Fruit fly (Drosophila melanogaster) whole organism, embryonic: ENCODE data around the gene CG33282.
A peak's percentile ranks its signal among the peaks of the same experiment; 100 is the strongest.

Source experiments
- Bgb ChIP-seq: fragments of 200-800 bp; sonication (Bioruptor generic); IDR thresholded peaks from 2 replicates; pipeline ENCODE4 v1.3.6; 2022; ENCODE audit warnings: missing biosample characterization, missing genetic modification characterization; ENCODE audit not compliant: partially characterized antibody
- CG12219 ChIP-seq: fragments of 200-800 bp; sonication (Bioruptor generic); optimal IDR thresholded peaks from 3 replicates; lab custom pipeline; 2018; ENCODE audit warnings: missing biosample characterization, mild to moderate bottlenecking, missing genetic modification characterization
- CG14667 ChIP-seq: fragments of 200-800 bp; sonication (Bioruptor generic); IDR thresholded peaks from 2 replicates; pipeline ENCODE4 v1.3.6; 2022; ENCODE audit warnings: missing biosample characterization, missing genetic modification characterization
- CG15269 ChIP-seq: fragments of 200-800 bp; sonication (Bioruptor generic); optimal IDR thresholded peaks from 2 replicates; lab custom pipeline; 2018; ENCODE audit warnings: missing biosample characterization, mild to moderate bottlenecking, missing genetic modification characterization, moderate library complexity
- CG15601 ChIP-seq: fragments of 200-800 bp; sonication (Bioruptor generic); optimal IDR thresholded peaks from 3 replicates; lab custom pipeline; 2019; ENCODE audit warnings: missing biosample characterization, mild to moderate bottlenecking, missing genetic modification characterization, moderate library complexity
- CG1603 ChIP-seq: fragments of 200-800 bp; sonication (Bioruptor generic); optimal IDR thresholded peaks from 2 replicates; lab custom pipeline; 2019; ENCODE audit warnings: missing biosample characterization, mild to moderate bottlenecking, missing genetic modification characterization, moderate library complexity
- CG16815 ChIP-seq: fragments of 200-800 bp; sonication (Bioruptor generic); optimal IDR thresholded peaks from 3 replicates; lab custom pipeline; 2017; ENCODE audit warnings: missing biosample characterization, mild to moderate bottlenecking, missing genetic modification characterization
- CG17186 ChIP-seq: fragments of 200-800 bp; sonication (Bioruptor generic); optimal IDR thresholded peaks from 3 replicates; lab custom pipeline; 2017; ENCODE audit warnings: missing biosample characterization, missing genetic modification reagents, missing genetic modification characterization
- CG17359 ChIP-seq: fragments of 200-800 bp; sonication (Bioruptor generic); optimal IDR thresholded peaks from 3 replicates; lab custom pipeline; 2018; ENCODE audit warnings: missing biosample characterization, mild to moderate bottlenecking, missing genetic modification characterization, moderate library complexity
- CG17612 ChIP-seq: fragments of 200-800 bp; sonication (Bioruptor generic); IDR thresholded peaks from 2 replicates; pipeline ENCODE4 v1.3.6; 2022; ENCODE audit warnings: missing biosample characterization, missing genetic modification characterization
- CG18599 ChIP-seq: fragments of 200-800 bp; sonication (Bioruptor generic); optimal IDR thresholded peaks from 3 replicates; lab custom pipeline; 2017; ENCODE audit warnings: missing biosample characterization, missing genetic modification characterization, mild to moderate bottlenecking, moderate library complexity, missing genetic modification reagents
- CG31388 ChIP-seq: fragments of 200-800 bp; sonication (Bioruptor generic); optimal IDR thresholded peaks from 2 replicates; lab custom pipeline; 2016; ENCODE audit warnings: missing biosample characterization, missing genetic modification characterization
- CG43689 ChIP-seq: fragments of 200-800 bp; sonication (Bioruptor generic); IDR thresholded peaks from 2 replicates; pipeline ENCODE4 v1.3.6; 2022; ENCODE audit warnings: missing biosample characterization, missing genetic modification characterization
- CG4617 ChIP-seq: fragments of 200-800 bp; sonication (Bioruptor generic); optimal IDR thresholded peaks from 3 replicates; lab custom pipeline; 2016; ENCODE audit warnings: missing biosample characterization, missing genetic modification characterization, borderline replicate concordance
- CG4707 ChIP-seq: fragments of 200-800 bp; sonication (Bioruptor generic); optimal IDR thresholded peaks from 2 replicates; lab custom pipeline; 2018; ENCODE audit warnings: missing biosample characterization, mild to moderate bottlenecking, missing genetic modification characterization, moderate library complexity
- CG6654 ChIP-seq: fragments of 200-800 bp; sonication (Bioruptor generic); optimal IDR thresholded peaks from 2 replicates; lab custom pipeline; 2017; ENCODE audit warnings: missing biosample characterization, mild to moderate bottlenecking, missing genetic modification characterization
- CG6854 ChIP-seq: fragments of 200-800 bp; sonication (Bioruptor generic); optimal IDR thresholded peaks from 3 replicates; lab custom pipeline; 2017; ENCODE audit warnings: missing biosample characterization, mild to moderate bottlenecking, missing genetic modification characterization
- CG8924 ChIP-seq: fragments of 200-800 bp; optimal IDR thresholded peaks from 3 replicates; lab custom pipeline; 2019; ENCODE audit warnings: missing biosample characterization, mild to moderate bottlenecking, missing genetic modification characterization, moderate library complexity
- Dip3 ChIP-seq: fragments of 200-800 bp; sonication (Bioruptor generic); optimal IDR thresholded peaks from 3 replicates; lab custom pipeline; 2016; ENCODE audit warnings: missing biosample characterization, missing genetic modification characterization
- Doc2 ChIP-seq: fragments of 200-800 bp; sonication (Bioruptor generic); IDR thresholded peaks from 2 replicates; pipeline ENCODE4 v1.3.6; 2022; ENCODE audit warnings: missing biosample characterization, missing genetic modification characterization
- Elba2 ChIP-seq: fragments of 200-800 bp; sonication (Bioruptor generic); optimal IDR thresholded peaks from 3 replicates; lab custom pipeline; 2016; ENCODE audit warnings: missing biosample characterization, missing genetic modification characterization
- HLH3B ChIP-seq: fragments of 200-800 bp; sonication (Bioruptor generic); IDR thresholded peaks from 2 replicates; pipeline ENCODE4 v1.3.6; 2022; ENCODE audit warnings: missing biosample characterization, missing genetic modification characterization
- HLH54F ChIP-seq: fragments of 200-800 bp; sonication (Bioruptor generic); optimal IDR thresholded peaks from 3 replicates; lab custom pipeline; 2016; ENCODE audit warnings: missing biosample characterization, missing genetic modification characterization
- Lim3 ChIP-seq: fragments of 200-800 bp; sonication (Bioruptor generic); IDR thresholded peaks from 2 replicates; pipeline ENCODE4 v1.3.6; 2022; ENCODE audit warnings: missing biosample characterization, missing genetic modification characterization
- NC2α ChIP-seq: fragments of 200-800 bp; sonication (Bioruptor generic); optimal IDR thresholded peaks from 2 replicates; lab custom pipeline; 2016; ENCODE audit warnings: missing biosample characterization, missing genetic modification characterization
- Sry-δ ChIP-seq: fragments of 200-800 bp; sonication (Bioruptor generic); optimal IDR thresholded peaks from 2 replicates; lab custom pipeline; 2016; ENCODE audit warnings: missing biosample characterization, missing genetic modification characterization
- Tbp ChIP-seq: fragments of >200 bp; optimal IDR thresholded peaks from 2 replicates; lab custom pipeline; 2018; ENCODE audit warnings: missing biosample characterization, missing genetic modification characterization
- Xrp1 ChIP-seq: fragments of 200-800 bp; sonication (Bioruptor generic); IDR thresholded peaks from 2 replicates; pipeline ENCODE4 v1.3.6; 2022; ENCODE audit warnings: missing biosample characterization, missing genetic modification characterization
- bab2 ChIP-seq: fragments of 200-800 bp; sonication (Bioruptor generic); optimal IDR thresholded peaks from 2 replicates; lab custom pipeline; 2016; ENCODE audit warnings: missing biosample characterization, missing genetic modification characterization
- cas ChIP-seq: fragments of 200-800 bp; sonication (Bioruptor generic); IDR thresholded peaks from 2 replicates; pipeline ENCODE4 v1.3.6; 2022; ENCODE audit warnings: missing biosample characterization, missing genetic modification characterization
- chm ChIP-seq: fragments of 200-800 bp; sonication (Bioruptor generic); IDR thresholded peaks from 2 replicates; pipeline ENCODE4 v1.3.6; 2022; ENCODE audit warnings: missing biosample characterization, missing genetic modification characterization
- chn ChIP-seq: fragments of 200-800 bp; sonication (Bioruptor generic); optimal IDR thresholded peaks from 2 replicates; lab custom pipeline; 2016; ENCODE audit warnings: missing biosample characterization, missing genetic modification characterization
- danr ChIP-seq: fragments of 200-800 bp; sonication (Bioruptor generic); IDR thresholded peaks from 2 replicates; pipeline ENCODE4 v1.3.6; 2022; ENCODE audit warnings: missing biosample characterization, missing genetic modification characterization
- dmrt11E ChIP-seq: fragments of 200-800 bp; sonication (Bioruptor generic); optimal IDR thresholded peaks from 3 replicates; lab custom pipeline; 2018; ENCODE audit warnings: missing biosample characterization, mild to moderate bottlenecking, missing genetic modification characterization, moderate library complexity
- esg ChIP-seq: fragments of 200-800 bp; sonication (Bioruptor generic); conservative IDR thresholded peaks from 2 replicates; pipeline ENCODE4 v1.3.6; 2022; ENCODE audit warnings: missing biosample characterization, missing genetic modification characterization
- ewg ChIP-seq: fragments of 200-800 bp; sonication (Bioruptor generic); optimal IDR thresholded peaks from 3 replicates; lab custom pipeline; 2017; ENCODE audit warnings: mild to moderate bottlenecking, missing biosample characterization, missing genetic modification reagents, missing genetic modification characterization
- gsb ChIP-seq: fragments of 200-800 bp; sonication (Bioruptor generic); IDR thresholded peaks from 2 replicates; pipeline ENCODE4 v1.3.6; 2022; ENCODE audit warnings: missing biosample characterization, missing genetic modification characterization
- gt ChIP-seq: fragments of 200-800 bp; sonication (Bioruptor generic); IDR thresholded peaks from 2 replicates; pipeline ENCODE4 v1.3.6; 2022; ENCODE audit warnings: missing biosample characterization, missing genetic modification characterization
- nau ChIP-seq: fragments of 200-800 bp; sonication (Bioruptor generic); optimal IDR thresholded peaks from 3 replicates; lab custom pipeline; 2017; ENCODE audit warnings: missing biosample characterization, mild to moderate bottlenecking, missing genetic modification characterization, missing genetic modification reagents
- pb ChIP-seq: fragments of 200-800 bp; sonication (Bioruptor generic); optimal IDR thresholded peaks from 3 replicates; lab custom pipeline; 2016; ENCODE audit warnings: missing biosample characterization, missing genetic modification characterization
- pros ChIP-seq: fragments of 200-800 bp; sonication (Bioruptor generic); optimal IDR thresholded peaks from 3 replicates; lab custom pipeline; 2019; ENCODE audit warnings: missing biosample characterization, mild to moderate bottlenecking, missing genetic modification characterization, moderate library complexity
- sima ChIP-seq: fragments of 200-800 bp; sonication (Bioruptor generic); optimal IDR thresholded peaks from 2 replicates; lab custom pipeline; 2016; ENCODE audit warnings: missing biosample characterization, missing genetic modification characterization
- ssp ChIP-seq: fragments of 200-800 bp; sonication (Bioruptor generic); IDR thresholded peaks from 2 replicates; pipeline ENCODE4 v1.3.6; 2022; ENCODE audit warnings: missing biosample characterization, missing genetic modification characterization
- sug ChIP-seq: fragments of 200-800 bp; optimal IDR thresholded peaks from 2 replicates; lab custom pipeline; 2019; ENCODE audit warnings: missing biosample characterization, mild to moderate bottlenecking, missing genetic modification characterization, moderate library complexity
- tap ChIP-seq: fragments of 200-800 bp; optimal IDR thresholded peaks from 3 replicates; lab custom pipeline; 2019; ENCODE audit warnings: missing biosample characterization, mild to moderate bottlenecking, missing genetic modification characterization, moderate library complexity
- tll ChIP-seq, 2 experiments: fragments of 200-800 bp in 1 of 2; fragments of >200 bp in 1 of 2; sonication (Bioruptor generic) in 1 of 2; optimal IDR thresholded peaks; 2 replicates each; lab custom pipeline; 2017 to 2019; ENCODE audit warnings: missing biosample characterization in 2 of 2, missing genetic modification characterization in 2 of 2, mild to moderate bottlenecking in 1 of 2, moderate library complexity in 1 of 2
- tup ChIP-seq: fragments of 200-800 bp; sonication (Bioruptor generic); optimal IDR thresholded peaks from 2 replicates; lab custom pipeline; 2016; ENCODE audit warnings: missing biosample characterization, mild to moderate bottlenecking, missing genetic modification characterization, moderate library complexity
- tx ChIP-seq: fragments of 200-800 bp; sonication (Bioruptor generic); optimal IDR thresholded peaks from 2 replicates; lab custom pipeline; 2016; ENCODE audit warnings: missing biosample characterization, missing genetic modification characterization
- wek ChIP-seq: fragments of 200-800 bp; sonication (Bioruptor generic); optimal IDR thresholded peaks from 3 replicates; lab custom pipeline; 2018; ENCODE audit warnings: missing biosample characterization, mild to moderate bottlenecking, missing genetic modification characterization, moderate library complexity

The CG33282 gene

dm6 chr2L:3354642-3355380, 27.1 kb downstream of the CG33282 start, which contains the start of gene E23 (continued):
- TF ChIP-seq pros (GFP tag; lab: Kevin White, UChicago): peak; percentile 80
- peak; percentile 100 for TF ChIP-seq CG8924
- peak; percentile 93 for TF ChIP-seq CG4707 (GFP tag; lab: Kevin White, UChicago)
- peak; percentile 98 for TF ChIP-seq CG16815
- TF ChIP-seq NC2α (GFP tag; lab: Kevin White, UChicago): peak; percentile 85
- peak; percentile 97 for TF ChIP-seq HLH54F (GFP tag; lab: Kevin White, UChicago)
- peak; percentile 97 for TF ChIP-seq tap (tag; lab: Kevin White, UChicago)
- peak; percentile 78 for TF ChIP-seq Bgb (GFP tag; lab: Robert Waterston, UW)
- TF ChIP-seq CG18599 (GFP tag; lab: Kevin White, UChicago): peak; percentile 98
- TF ChIP-seq dmrt11E (tag; lab: Kevin White, UChicago): peak; percentile 99
- TF ChIP-seq CG15601 (tag; lab: Kevin White, UChicago): peak; percentile 99
- TF ChIP-seq pb (GFP tag; lab: Kevin White, UChicago): peak; percentile 84
- TF ChIP-seq esg (GFP tag; lab: Robert Waterston, UW): peak; percentile 98
- TF ChIP-seq CG1603 (tag; lab: Kevin White, UChicago): peak; percentile 88
- TF ChIP-seq sima (GFP tag; lab: Kevin White, UChicago): peak; percentile 84
- peak; percentile 93 for TF ChIP-seq tup (GFP tag; lab: Kevin White, UChicago)
- no peak; the same call in none of the 2 replicates for TF ChIP-seq Doc2 (GFP tag; lab: Robert Waterston, UW)
- TF ChIP-seq gsb (GFP tag; lab: Robert Waterston, UW): peak; percentile 97
- peak; percentile 97 for TF ChIP-seq CG14667 (GFP tag; lab: Robert Waterston, UW)
- TF ChIP-seq Sry-δ (GFP tag; lab: Kevin White, UChicago): peak; percentile 51
- peak; percentile 95 for TF ChIP-seq chm (GFP tag; lab: Robert Waterston, UW)
- TF ChIP-seq bab2 (GFP tag; lab: Kevin White, UChicago): peak; percentile 93
- peak; percentile 97 for TF ChIP-seq danr (GFP tag; lab: Robert Waterston, UW)
- TF ChIP-seq CG17186 (GFP tag; lab: Kevin White, UChicago): peak; percentile 82
- TF ChIP-seq tll (GFP tag; optimal IDR thresholded peaks at IDR 0.05; lab: Kevin White, UChicago): no peak
- peak; percentile 93 for TF ChIP-seq ssp (GFP tag; lab: Robert Waterston, UW)
- TF ChIP-seq CG4617 (GFP tag; lab: Kevin White, UChicago): peak; percentile 95
- TF ChIP-seq CG12219 (GFP tag; lab: Kevin White, UChicago): peak; percentile 96
- TF ChIP-seq chn: peak; percentile 97
- peak; percentile 93 for TF ChIP-seq Dip3 (GFP tag; lab: Kevin White, UChicago)
- peak; percentile 99 for TF ChIP-seq CG17359
- peak; percentile 96 for TF ChIP-seq CG6854 (GFP tag; lab: Kevin White, UChicago)
- TF ChIP-seq Elba2 (GFP tag; lab: Kevin White, UChicago): peak; percentile 71
- TF ChIP-seq Xrp1 (GFP tag; lab: Robert Waterston, UW): peak; percentile 99
- TF ChIP-seq CG31388: peak; percentile 92
- TF ChIP-seq sug (tag; lab: Kevin White, UChicago): peak; percentile 97
- TF ChIP-seq tx (GFP tag; lab: Kevin White, UChicago): peak; percentile 94
- peak; percentile 91 for TF ChIP-seq gt (GFP tag; lab: Robert Waterston, UW)
- peak; percentile 97 for TF ChIP-seq nau (GFP tag; lab: Kevin White, UChicago)
- peak; percentile 96 for TF ChIP-seq CG43689
- TF ChIP-seq ewg: peak; percentile 98
- TF ChIP-seq Lim3 (GFP tag; lab: Robert Waterston, UW): peak; percentile 95
- peak; percentile 80 for TF ChIP-seq wek
- peak; percentile 99 for TF ChIP-seq CG15269 (tag; lab: Kevin White, UChicago)
- peak; percentile 98 for TF ChIP-seq HLH3B (GFP tag; lab: Robert Waterston, UW)
- no peak for TF ChIP-seq Tbp (GFP tag; lab: Kevin White, UChicago)
- peak; percentile 95 for TF ChIP-seq CG17612 (GFP tag; lab: Robert Waterston, UW)
- TF ChIP-seq cas: peak; percentile 95
- TF ChIP-seq CG6654 (GFP tag; lab: Kevin White, UChicago): peak; percentile 92
